Worm (Caenorhabditis elegans): Measurements from ENCODE around the gene sup-37.

ce11 chrV:8765938-8766337 is 20.4 kb upstream of the sup-37 start, which contains the start of gene B0507.9:
- TF ChIP-seq hmg-4 (GFP tag; optimal IDR thresholded peaks at IDR 0.05) (no peak), ama-1 (optimal IDR thresholded peaks at IDR 0.05) (no peak), scrt-1 (GFP tag; IDR thresholded peaks at IDR 0.05) (no peak), ceh-13 (GFP tag; optimal IDR thresholded peaks at IDR 0.05) (no peak), tra-4 (tag; optimal IDR thresholded peaks at IDR 0.05) (no peak), ceh-36 (tag; optimal IDR thresholded peaks at IDR 0.05) (no peak), aly-1 (tag; optimal IDR thresholded peaks at IDR 0.05) (no peak), hnd-1 (tag; optimal IDR thresholded peaks at IDR 0.05) (no peak), tbx-37 (GFP tag; conservative IDR thresholded peaks at IDR 0.05) (no peak), F13C5.2 (tag; optimal IDR thresholded peaks at IDR 0.05) (no peak), flt-1 (GFP tag; IDR thresholded peaks at IDR 0.05) (no peak), pes-1 (GFP tag; IDR thresholded peaks at IDR 0.05) (no peak), tbx-11 (GFP tag; IDR thresholded peaks at IDR 0.05) (no peak), hmbx-1 (tag; optimal IDR thresholded peaks at IDR 0.05) (no peak)

Measured in whole organism, early embryonic.